ENCODE assay signal across 3 fruit fly cellular contexts in the genomic region with DNA sequence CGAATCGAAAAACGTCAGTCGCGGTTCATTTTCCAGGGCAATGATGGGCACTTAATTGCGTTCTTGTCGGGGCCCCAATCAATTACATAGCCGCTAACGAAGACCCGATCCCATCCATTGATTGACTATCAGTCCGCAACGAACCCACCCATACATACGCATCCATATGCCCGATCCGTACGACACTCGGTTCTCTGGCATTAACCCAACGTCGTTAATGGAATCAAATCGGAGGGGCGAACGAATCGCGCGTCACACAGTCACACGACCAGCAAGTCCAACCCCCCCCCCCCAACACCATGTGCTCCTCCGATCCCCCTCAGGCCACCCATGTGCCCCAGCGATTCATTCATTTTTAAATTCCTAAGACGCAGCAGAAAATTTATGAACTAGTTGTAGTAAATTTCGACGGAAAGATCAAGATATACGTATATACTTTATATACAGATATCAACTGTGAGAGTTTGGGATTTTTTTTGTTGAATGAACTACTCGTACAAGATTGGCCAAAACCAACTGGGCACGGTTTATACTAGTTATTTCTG.
A peak's percentile ranks its signal among the peaks of the same experiment; 100 is the strongest.
TF ChIP-seq lines count a peak whose summit lies in the region.

No protein-coding gene starts in this region.

TF ChIP-seq in whole organism, adult, 20 proteins besides CTCF, POLR2A, EP300 and RAD21 (continued from another document):
- no peak for TF ChIP-seq ovo (GFP tag; optimal IDR thresholded peaks at IDR 0.05; lab: Kevin White, UChicago)
- TF ChIP-seq bab1 (GFP tag; optimal IDR thresholded peaks at IDR 0.05; lab: Kevin White, UChicago) = no peak
- peak; percentile 83 for TF ChIP-seq Mnt (GFP tag; optimal IDR thresholded peaks at IDR 0.05; lab: Kevin White, UChicago)
TF ChIP-seq in whole organism, adult: peak in this region for 9.

TF ChIP-seq in whole organism, embryonic, 481 proteins besides CTCF, POLR2A, EP300 and RAD21 (continued from another document and continues in another):
- no peak for TF ChIP-seq CG13424 (tag; optimal IDR thresholded peaks at IDR 0.05; lab: Kevin White, UChicago)
- TF ChIP-seq Dref (GFP tag; IDR thresholded peaks at IDR 0.05; lab: Robert Waterston, UW) = no peak; the same call in 1 of the 2 replicates
- TF ChIP-seq CG6791 (GFP tag; IDR thresholded peaks at IDR 0.05; lab: Robert Waterston, UW; ENCODE audit: partially characterized antibody) = 0 out of 3 replicates have a peak, but pooled peaks have one; percentile 33
- TF ChIP-seq CG10147 (GFP tag; optimal IDR thresholded peaks at IDR 0.05; lab: Kevin White, UChicago) = no peak
- no peak for TF ChIP-seq CG4820 (GFP tag; optimal IDR thresholded peaks at IDR 0.05; lab: Kevin White, UChicago)
- no peak for TF ChIP-seq Dip2 (GFP tag; IDR thresholded peaks at IDR 0.05; lab: Robert Waterston, UW)
- TF ChIP-seq CG6254 (GFP tag; optimal IDR thresholded peaks at IDR 0.05; lab: Kevin White, UChicago) = no peak
- TF ChIP-seq Rfx (GFP tag; IDR thresholded peaks at IDR 0.05; lab: Robert Waterston, UW) = peak; percentile 42; the same call in 1 of the 2 replicates
- no peak for TF ChIP-seq tgo (GFP tag; IDR thresholded peaks at IDR 0.05; lab: Robert Waterston, UW)
- peak; percentile 97 for TF ChIP-seq CG10543 (GFP tag; optimal IDR thresholded peaks at IDR 0.05; lab: Kevin White, UChicago)
- TF ChIP-seq wor (GFP tag; IDR thresholded peaks at IDR 0.05; lab: Robert Waterston, UW) = no peak
- TF ChIP-seq Hr39 (optimal IDR thresholded peaks at IDR 0.05; lab: Kevin White, UChicago) = no peak
- no peak for TF ChIP-seq sisA (GFP tag; IDR thresholded peaks at IDR 0.05; lab: Robert Waterston, UW)
- no peak for TF ChIP-seq Ada2b (GFP tag; IDR thresholded peaks at IDR 0.05; lab: Robert Waterston, UW)
- no peak for TF ChIP-seq salm (tag; optimal IDR thresholded peaks at IDR 0.05; lab: Kevin White, UChicago)
- no peak for TF ChIP-seq prd (optimal IDR thresholded peaks at IDR 0.05; lab: Kevin White, UChicago)
- TF ChIP-seq prd (GFP tag; IDR thresholded peaks at IDR 0.05; lab: Robert Waterston, UW) = no peak
- TF ChIP-seq CG32532 (GFP tag; IDR thresholded peaks at IDR 0.05; lab: Robert Waterston, UW) = peak; percentile 54; the same call in 1 of the 2 replicates
- TF ChIP-seq CG11723 (GFP tag; optimal IDR thresholded peaks at IDR 0.05; lab: Kevin White, UChicago) = no peak
- TF ChIP-seq bab2 (GFP tag; optimal IDR thresholded peaks at IDR 0.05; lab: Kevin White, UChicago) = no peak
- TF ChIP-seq CG10321 (GFP tag; IDR thresholded peaks at IDR 0.05; lab: Robert Waterston, UW) = 0 out of 2 replicates have a peak, but pooled peaks have one; percentile 11
- TF ChIP-seq Drgx (GFP tag; IDR thresholded peaks at IDR 0.05; lab: Robert Waterston, UW) = peak; percentile 38; the same call in 1 of the 2 replicates
- no peak for TF ChIP-seq slbo (GFP tag; IDR thresholded peaks at IDR 0.05; lab: Robert Waterston, UW)
- no peak for TF ChIP-seq Kr (GFP tag; optimal IDR thresholded peaks at IDR 0.05; lab: Kevin White, UChicago)
- peak; percentile 35 for TF ChIP-seq BtbVII (GFP tag; optimal IDR thresholded peaks at IDR 0.05; lab: Kevin White, UChicago)
- no peak for TF ChIP-seq peb (GFP tag; IDR thresholded peaks at IDR 0.05; lab: Robert Waterston, UW)
- TF ChIP-seq exex (tag; optimal IDR thresholded peaks at IDR 0.05; lab: Kevin White, UChicago) = peak; percentile 79
- TF ChIP-seq emc (GFP tag; optimal IDR thresholded peaks at IDR 0.05; lab: Kevin White, UChicago) = no peak
- peak; percentile 47 for TF ChIP-seq nom (GFP tag; optimal IDR thresholded peaks at IDR 0.05; lab: Kevin White, UChicago)
- TF ChIP-seq TFAM (GFP tag; optimal IDR thresholded peaks at IDR 0.05; lab: Kevin White, UChicago) = no peak
- no peak for TF ChIP-seq CG7556 (GFP tag; optimal IDR thresholded peaks at IDR 0.05; lab: Kevin White, UChicago)
- TF ChIP-seq H15 (GFP tag; IDR thresholded peaks at IDR 0.05; lab: Robert Waterston, UW) = no peak
- no peak for TF ChIP-seq CG1603 (tag; optimal IDR thresholded peaks at IDR 0.05; lab: Kevin White, UChicago)
- no peak for TF ChIP-seq MESR4 (GFP tag; optimal IDR thresholded peaks at IDR 0.05; lab: Kevin White, UChicago)
- TF ChIP-seq psq (GFP tag; optimal IDR thresholded peaks at IDR 0.05; lab: Kevin White, UChicago) = no peak
- TF ChIP-seq Six4 (GFP tag; optimal IDR thresholded peaks at IDR 0.05; lab: Kevin White, UChicago) = no peak
- no peak for TF ChIP-seq NC2β (GFP tag; optimal IDR thresholded peaks at IDR 0.05; lab: Kevin White, UChicago)
- TF ChIP-seq CG8281 (tag; optimal IDR thresholded peaks at IDR 0.05; lab: Kevin White, UChicago) = no peak
- no peak for TF ChIP-seq pho (GFP tag; optimal IDR thresholded peaks at IDR 0.05; lab: Kevin White, UChicago)
- no peak for TF ChIP-seq CG1647 (GFP tag; optimal IDR thresholded peaks at IDR 0.05; lab: Kevin White, UChicago)
- TF ChIP-seq CG2712 (tag; optimal IDR thresholded peaks at IDR 0.05; lab: Kevin White, UChicago) = no peak
- TF ChIP-seq croc (GFP tag; conservative IDR thresholded peaks at IDR 0.05; lab: Robert Waterston, UW) = no peak
- peak; percentile 35 for TF ChIP-seq CG7987 (GFP tag; optimal IDR thresholded peaks at IDR 0.05; lab: Kevin White, UChicago)
- no peak for TF ChIP-seq inv (GFP tag; IDR thresholded peaks at IDR 0.05; lab: Robert Waterston, UW; ENCODE audit: partially characterized antibody)
- no peak for TF ChIP-seq Side (GFP tag; optimal IDR thresholded peaks at IDR 0.05; lab: Kevin White, UChicago)
- TF ChIP-seq CG7271 (tag; optimal IDR thresholded peaks at IDR 0.05; lab: Kevin White, UChicago) = no peak
- no peak for TF ChIP-seq CG30020 (tag; optimal IDR thresholded peaks at IDR 0.05; lab: Kevin White, UChicago)
- peak; percentile 79 for TF ChIP-seq pros (GFP tag; optimal IDR thresholded peaks at IDR 0.05; lab: Kevin White, UChicago)
- TF ChIP-seq cas (GFP tag; IDR thresholded peaks at IDR 0.05; lab: Robert Waterston, UW) = no peak
- TF ChIP-seq Pdp1 (GFP tag; optimal IDR thresholded peaks at IDR 0.05; lab: Kevin White, UChicago) = peak in 1 of 2 experiments; percentile 44
- peak; percentile 49; the same call in 1 of the 2 replicates for TF ChIP-seq rib (GFP tag; IDR thresholded peaks at IDR 0.05; lab: Robert Waterston, UW)
- TF ChIP-seq tup (GFP tag; optimal IDR thresholded peaks at IDR 0.05; lab: Kevin White, UChicago) = no peak
- TF ChIP-seq corto (GFP tag; optimal IDR thresholded peaks at IDR 0.05; lab: Kevin White, UChicago) = no peak
- no peak for TF ChIP-seq BEAF-32 (GFP tag; optimal IDR thresholded peaks at IDR 0.05; lab: Kevin White, UChicago)
- TF ChIP-seq CG8944 (GFP tag; optimal IDR thresholded peaks at IDR 0.05; lab: Kevin White, UChicago) = no peak
- peak; percentile 22 for TF ChIP-seq Meics (GFP tag; optimal IDR thresholded peaks at IDR 0.05; lab: Kevin White, UChicago)
- TF ChIP-seq ato (GFP tag; IDR thresholded peaks at IDR 0.05; lab: Robert Waterston, UW; ENCODE audit: partially characterized antibody) = no peak
- no peak for TF ChIP-seq en (GFP tag; optimal IDR thresholded peaks at IDR 0.05; lab: Kevin White, UChicago)
- TF ChIP-seq Nf-YB (GFP tag; optimal IDR thresholded peaks at IDR 0.05; lab: Kevin White, UChicago) = no peak
- peak; percentile 97 for TF ChIP-seq Deaf1 (tag; optimal IDR thresholded peaks at IDR 0.05; lab: Kevin White, UChicago)
- TF ChIP-seq CG6854 (GFP tag; optimal IDR thresholded peaks at IDR 0.05; lab: Kevin White, UChicago) = no peak
- no peak for TF ChIP-seq CG3995 (GFP tag; optimal IDR thresholded peaks at IDR 0.05; lab: Kevin White, UChicago)

TF ChIP-seq in whole organism, prepupa, 60 proteins besides CTCF, POLR2A, EP300 and RAD21 (continued from another document):
- TF ChIP-seq CG6808 (GFP tag; optimal IDR thresholded peaks at IDR 0.05; lab: Kevin White, UChicago) = peak; percentile 3
- peak in 1 of 2 experiments; percentile 10 for TF ChIP-seq ss (GFP tag; optimal IDR thresholded peaks at IDR 0.05; lab: Kevin White, UChicago)
- no peak for TF ChIP-seq Eip93F (GFP tag; optimal IDR thresholded peaks at IDR 0.05; lab: Kevin White, UChicago)
